Worm (Caenorhabditis elegans): ENCODE data around the gene Y71H2AM.3.

ce11 chrIII:2832483-2832882 lies 27.3 kb downstream of the Y71H2AM.3 start, which contains the start of gene Y71H2AM.29:
- no peak for TF ChIP-seq hmg-4 (GFP tag; optimal IDR thresholded peaks at IDR 0.05)
- no peak for TF ChIP-seq ama-1 (optimal IDR thresholded peaks at IDR 0.05)
- TF ChIP-seq scrt-1 (GFP tag; IDR thresholded peaks at IDR 0.05), result no peak
- TF ChIP-seq ceh-13 (GFP tag; optimal IDR thresholded peaks at IDR 0.05), result no peak
- no peak for TF ChIP-seq tbx-37 (GFP tag; conservative IDR thresholded peaks at IDR 0.05)
- no peak for TF ChIP-seq ets-7 (tag; optimal IDR thresholded peaks at IDR 0.05)
- no peak for TF ChIP-seq tra-4 (tag; optimal IDR thresholded peaks at IDR 0.05)
- no peak for TF ChIP-seq ceh-36 (tag; optimal IDR thresholded peaks at IDR 0.05)
- no peak for TF ChIP-seq aly-1 (tag; optimal IDR thresholded peaks at IDR 0.05)
- no peak for TF ChIP-seq pes-1 (GFP tag; IDR thresholded peaks at IDR 0.05)

All from whole organism, early embryonic.